Fruit fly (Drosophila melanogaster) whole organism, pupa: ENCODE data around the gene CG11878.
A peak's percentile ranks its signal among the peaks of the same experiment; 100 is the strongest.

ENCODE experiments used
- CG14655 ChIP-seq: fragments of 200-800 bp; sonication (Bioruptor generic); optimal IDR thresholded peaks from 3 replicates; lab custom pipeline; 2017; ENCODE audit warnings: mild to moderate bottlenecking, missing biosample characterization, missing genetic modification reagents, missing genetic modification characterization
- CG15710 ChIP-seq: fragments of 200-800 bp; sonication (Bioruptor generic); optimal IDR thresholded peaks from 2 replicates; lab custom pipeline; 2018; ENCODE audit warnings: missing biosample characterization, mild to moderate bottlenecking, missing genetic modification characterization, moderate library complexity
- CG32121 ChIP-seq: fragments of 200-800 bp; sonication (Bioruptor generic); IDR thresholded peaks from 2 replicates; pipeline ENCODE4 v1.3.6; 2022; ENCODE audit warnings: missing biosample characterization, missing genetic modification characterization
- CG34367 ChIP-seq: fragments of 200-800 bp; sonication (Bioruptor generic); optimal IDR thresholded peaks from 2 replicates; lab custom pipeline; 2018; ENCODE audit warnings: missing biosample characterization, mild to moderate bottlenecking, missing genetic modification characterization
- CG4496 ChIP-seq: fragments of 200-800 bp; sonication (Bioruptor generic); IDR thresholded peaks from 3 replicates; pipeline ENCODE4 v1.3.6; 2022; ENCODE audit warnings: missing biosample characterization, missing genetic modification characterization
- D1 ChIP-seq: fragments of 200-800 bp; sonication (Bioruptor generic); optimal IDR thresholded peaks from 2 replicates; lab custom pipeline; 2018; ENCODE audit warnings: missing biosample characterization, mild to moderate bottlenecking, missing genetic modification characterization, moderate library complexity
- Ets98B ChIP-seq: fragments of 200-800 bp; sonication (Bioruptor generic); IDR thresholded peaks from 2 replicates; pipeline ENCODE4 v1.3.6; 2022; ENCODE audit warnings: missing biosample characterization, missing genetic modification characterization
- Pif1B ChIP-seq: fragments of 200-800 bp; sonication (Bioruptor generic); optimal IDR thresholded peaks from 3 replicates; lab custom pipeline; 2016; ENCODE audit warnings: missing biosample characterization, missing genetic modification characterization
- rn ChIP-seq: fragments of 200-800 bp; sonication (Bioruptor generic); IDR thresholded peaks from 2 replicates; pipeline ENCODE4 v1.3.6; 2022; ENCODE audit warnings: missing biosample characterization, missing genetic modification characterization

dm6 chr3R:25238771-25239700 lies 34.6 kb upstream of the CG11878 start:
- TF ChIP-seq Pif1B (GFP tag; lab: Kevin White, UChicago): no peak
- peak; percentile 11 for TF ChIP-seq CG34367
- TF ChIP-seq D1 (tag; lab: Kevin White, UChicago): no peak
- TF ChIP-seq CG15710: peak; percentile 22
- no peak for TF ChIP-seq CG32121 (GFP tag; lab: Robert Waterston, UW)
- TF ChIP-seq CG4496 (GFP tag; lab: Robert Waterston, UW): no peak
- TF ChIP-seq CG14655 (GFP tag; lab: Kevin White, UChicago): no peak
- no peak for TF ChIP-seq Ets98B (GFP tag; lab: Robert Waterston, UW)
- TF ChIP-seq rn (GFP tag; lab: Robert Waterston, UW): no peak
